Fruit fly (Drosophila melanogaster) whole organism, prepupa: ENCODE measurements around the gene chic.

ENCODE experiments used
- Blimp-1 ChIP-seq: fragments of 200-800 bp; sonication (Bioruptor generic); optimal IDR thresholded peaks from 3 replicates; lab custom pipeline; 2017; ENCODE audit warnings: missing biosample characterization, missing genetic modification characterization, mild to moderate bottlenecking, moderate library complexity, missing genetic modification reagents
- CG10631 ChIP-seq: fragments of 200-800 bp; sonication (Bioruptor generic); optimal IDR thresholded peaks from 2 replicates; lab custom pipeline; 2016; ENCODE audit warnings: missing biosample characterization, missing genetic modification characterization
- CG11762 ChIP-seq: fragments of 200-800 bp; sonication (Bioruptor generic); optimal IDR thresholded peaks from 3 replicates; lab custom pipeline; 2016; ENCODE audit warnings: missing biosample characterization, missing genetic modification characterization; ENCODE audit not compliant: insufficient read depth
- CG15336 ChIP-seq: fragments of 200-800 bp; sonication (Bioruptor generic); IDR thresholded peaks from 2 replicates; pipeline ENCODE4 v1.3.6; 2022; ENCODE audit warnings: missing biosample characterization, missing genetic modification characterization
- CG16779 ChIP-seq: fragments of 200-800 bp; sonication (Bioruptor generic); optimal IDR thresholded peaks from 3 replicates; lab custom pipeline; 2017; ENCODE audit warnings: missing biosample characterization, mild to moderate bottlenecking, missing genetic modification characterization
- CG3032 ChIP-seq: fragments of 200-800 bp; optimal IDR thresholded peaks from 2 replicates; lab custom pipeline; 2019; ENCODE audit warnings: missing biosample characterization, mild to moderate bottlenecking, missing genetic modification characterization, moderate library complexity
- CG31627 ChIP-seq: fragments of 200-800 bp; sonication (Bioruptor generic); optimal IDR thresholded peaks from 3 replicates; lab custom pipeline; 2016; ENCODE audit warnings: missing biosample characterization, missing genetic modification characterization
- CG32006 ChIP-seq: fragments of 200-800 bp; sonication (Bioruptor generic); optimal IDR thresholded peaks from 3 replicates; lab custom pipeline; 2017; ENCODE audit warnings: missing biosample characterization, mild to moderate bottlenecking, missing genetic modification characterization
- CG34406 ChIP-seq: fragments of 200-800 bp; sonication (Bioruptor generic); optimal IDR thresholded peaks from 3 replicates; lab custom pipeline; 2016; ENCODE audit warnings: missing biosample characterization, missing genetic modification characterization
- CG3919 ChIP-seq: fragments of 200-800 bp; sonication (Bioruptor generic); optimal IDR thresholded peaks from 3 replicates; lab custom pipeline; 2016; ENCODE audit warnings: missing biosample characterization, missing genetic modification characterization
- CG4318 ChIP-seq: fragments of 200-800 bp; sonication (Bioruptor generic); optimal IDR thresholded peaks from 3 replicates; lab custom pipeline; 2017; ENCODE audit warnings: missing biosample characterization, mild to moderate bottlenecking, missing genetic modification characterization
- CG6163 ChIP-seq: fragments of 200-800 bp; sonication (Bioruptor generic); IDR thresholded peaks from 3 replicates; pipeline ENCODE4 v1.3.6; 2022; ENCODE audit warnings: missing biosample characterization, missing genetic modification characterization
- CG6276 ChIP-seq: fragments of 200-800 bp; sonication (Bioruptor generic); optimal IDR thresholded peaks from 2 replicates; lab custom pipeline; 2017; ENCODE audit warnings: missing biosample characterization, mild to moderate bottlenecking, missing genetic modification characterization
- CG6792 ChIP-seq: fragments of 200-800 bp; sonication (Bioruptor generic); optimal IDR thresholded peaks from 3 replicates; lab custom pipeline; 2016; ENCODE audit warnings: missing biosample characterization, missing genetic modification characterization
- CG6808 ChIP-seq: fragments of 200-800 bp; sonication (Bioruptor generic); optimal IDR thresholded peaks from 3 replicates; lab custom pipeline; 2017; ENCODE audit warnings: missing biosample characterization, missing genetic modification characterization, mild to moderate bottlenecking, moderate library complexity, missing genetic modification reagents
- CG6854 ChIP-seq: fragments of 200-800 bp; sonication (Bioruptor generic); optimal IDR thresholded peaks from 2 replicates; lab custom pipeline; 2017; ENCODE audit warnings: missing biosample characterization, mild to moderate bottlenecking, missing genetic modification characterization
- CG7368 ChIP-seq: fragments of 200-800 bp; sonication (Bioruptor generic); optimal IDR thresholded peaks from 3 replicates; lab custom pipeline; 2016; ENCODE audit warnings: missing biosample characterization, missing genetic modification characterization
- CG8319 ChIP-seq: fragments of 200-800 bp; sonication (Bioruptor generic); optimal IDR thresholded peaks from 3 replicates; lab custom pipeline; 2016; ENCODE audit warnings: missing biosample characterization, missing genetic modification characterization
- CG9139 ChIP-seq: fragments of 200-800 bp; sonication (Bioruptor generic); optimal IDR thresholded peaks from 3 replicates; lab custom pipeline; 2017; ENCODE audit warnings: missing biosample characterization, mild to moderate bottlenecking, missing genetic modification characterization
- Eip75B ChIP-seq: fragments of 200-800 bp; sonication (Bioruptor generic); optimal IDR thresholded peaks from 3 replicates; lab custom pipeline; 2016; ENCODE audit warnings: missing biosample characterization, missing genetic modification characterization
- Eip78C ChIP-seq: fragments of 200-800 bp; sonication (Bioruptor generic); peaks from one replicate; lab custom pipeline; 2016; ENCODE audit warnings: missing biosample characterization, missing genetic modification characterization
- Ets96B ChIP-seq: fragments of 200-800 bp; optimal IDR thresholded peaks from 2 replicates; lab custom pipeline; 2019; ENCODE audit warnings: missing biosample characterization, mild to moderate bottlenecking, missing genetic modification characterization, moderate library complexity
- Gug ChIP-seq: fragments of 200-800 bp; sonication (Bioruptor generic); IDR thresholded peaks from 2 replicates; pipeline ENCODE4 v1.3.6; 2022; ENCODE audit warnings: missing biosample characterization, missing genetic modification characterization
- Hr39 ChIP-seq: fragments of 200-800 bp; sonication (Bioruptor generic); optimal IDR thresholded peaks from 2 replicates; lab custom pipeline; 2016; ENCODE audit warnings: missing biosample characterization, missing genetic modification characterization
- Met ChIP-seq: fragments of 200-800 bp; sonication (Bioruptor generic); optimal IDR thresholded peaks from 3 replicates; lab custom pipeline; 2016; ENCODE audit warnings: missing biosample characterization, missing genetic modification characterization
- OdsH ChIP-seq: fragments of 200-800 bp; sonication (Bioruptor generic); optimal IDR thresholded peaks from 3 replicates; lab custom pipeline; 2016; ENCODE audit warnings: missing biosample characterization, missing genetic modification characterization
- Smox ChIP-seq: fragments of 200-800 bp; sonication (Bioruptor generic); optimal IDR thresholded peaks from 3 replicates; lab custom pipeline; 2016; ENCODE audit warnings: missing biosample characterization, missing genetic modification characterization
- Sox102F ChIP-seq: fragments of 200-800 bp; sonication (Bioruptor generic); optimal IDR thresholded peaks from 2 replicates; lab custom pipeline; 2016; ENCODE audit warnings: missing biosample characterization, mild to moderate bottlenecking, missing genetic modification characterization
- Sox14 ChIP-seq: fragments of 200-800 bp; sonication (Bioruptor generic); optimal IDR thresholded peaks from 3 replicates; lab custom pipeline; 2016; ENCODE audit warnings: missing biosample characterization, missing genetic modification characterization
- dac ChIP-seq: fragments of 200-800 bp; sonication (Bioruptor generic); optimal IDR thresholded peaks from 2 replicates; lab custom pipeline; 2017; ENCODE audit warnings: missing biosample characterization, mild to moderate bottlenecking, missing genetic modification characterization
- dsx ChIP-seq: fragments of 200-800 bp; optimal IDR thresholded peaks from 3 replicates; lab custom pipeline; 2019; ENCODE audit warnings: missing biosample characterization, mild to moderate bottlenecking, missing genetic modification characterization, moderate library complexity; ENCODE audit not compliant: poor library complexity, severe bottlenecking
- fd59A ChIP-seq: fragments of 200-800 bp; sonication (Bioruptor generic); optimal IDR thresholded peaks from 2 replicates; lab custom pipeline; 2017; ENCODE audit warnings: missing biosample characterization, mild to moderate bottlenecking, missing genetic modification characterization, missing genetic modification reagents
- lz ChIP-seq: fragments of 200-800 bp; sonication (Bioruptor generic); optimal IDR thresholded peaks from 3 replicates; lab custom pipeline; 2016; ENCODE audit warnings: missing biosample characterization, missing genetic modification characterization
- net ChIP-seq: fragments of 200-800 bp; sonication (Bioruptor generic); optimal IDR thresholded peaks from 3 replicates; lab custom pipeline; 2016; ENCODE audit warnings: missing biosample characterization, missing genetic modification characterization
- pdm3 ChIP-seq: fragments of 200-800 bp; sonication (Bioruptor generic); optimal IDR thresholded peaks from 3 replicates; lab custom pipeline; 2016; ENCODE audit warnings: missing biosample characterization, missing genetic modification characterization
- ss ChIP-seq, 2 experiments: fragments of 200-800 bp; sonication (Bioruptor generic); optimal IDR thresholded peaks; 2 replicates in 1 of 2; 3 replicates in 1 of 2; lab custom pipeline; 2017 to 2018; ENCODE audit warnings: mild to moderate bottlenecking in 2 of 2, missing biosample characterization in 2 of 2, missing genetic modification characterization in 2 of 2, moderate library complexity in 1 of 2
- svp ChIP-seq: fragments of 200-800 bp; sonication (Bioruptor generic); peaks from one replicate; lab custom pipeline; 2016; ENCODE audit warnings: missing biosample characterization, missing genetic modification characterization

chic gene

DNA sequence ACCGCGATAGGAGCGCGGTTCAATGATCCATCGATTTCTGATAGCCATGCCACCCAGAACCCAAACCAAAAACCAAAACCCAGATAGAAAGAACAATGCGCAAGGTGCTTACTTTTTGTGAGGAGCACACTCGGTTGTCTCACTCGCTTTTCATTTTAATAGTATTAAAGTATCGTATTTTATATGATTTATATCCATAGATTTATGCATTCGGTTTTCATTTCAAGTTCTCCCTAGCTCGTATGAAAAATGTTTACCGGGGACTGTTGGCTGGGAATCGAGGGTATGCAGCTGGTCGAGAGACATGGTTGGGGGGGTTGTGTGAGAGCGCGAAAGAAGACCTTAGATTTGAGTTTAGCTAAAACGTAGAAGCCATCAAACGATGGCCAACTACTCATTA is 8.8 kb downstream of the chic start (continued):
- peak; percentile 44 for TF ChIP-seq lz (GFP tag; lab: Kevin White, UChicago)
- no peak for TF ChIP-seq CG34406
- no peak for TF ChIP-seq Gug (GFP tag; lab: Robert Waterston, UW)
- peak; percentile 50 for TF ChIP-seq Smox (GFP tag; lab: Kevin White, UChicago)
- TF ChIP-seq svp (GFP tag; lab: Kevin White, UChicago) = peak; percentile 84
- TF ChIP-seq Met (GFP tag; lab: Kevin White, UChicago) = peak; percentile 34
- TF ChIP-seq CG16779 = no peak
- no peak for TF ChIP-seq CG6808
- no peak for TF ChIP-seq CG10631 (GFP tag; lab: Kevin White, UChicago)
- no peak for TF ChIP-seq CG6792 (GFP tag; lab: Kevin White, UChicago)
- peak; percentile 52 for TF ChIP-seq CG31627 (GFP tag; lab: Kevin White, UChicago)
- TF ChIP-seq CG6276 = no peak
- no peak for TF ChIP-seq net (GFP tag; lab: Kevin White, UChicago)
- no peak for TF ChIP-seq dsx (GFP tag; lab: Kevin White, UChicago)
- no peak for TF ChIP-seq CG3032 (tag; lab: Kevin White, UChicago)
- peak; percentile 47 for TF ChIP-seq Hr39 (GFP tag; lab: Kevin White, UChicago)
- no peak for TF ChIP-seq CG6854
- TF ChIP-seq Blimp-1 (GFP tag; lab: Kevin White, UChicago) = no peak
- TF ChIP-seq Sox102F (GFP tag; lab: Kevin White, UChicago) = peak; percentile 14
- no peak for TF ChIP-seq Eip75B
- TF ChIP-seq dac (GFP tag; lab: Kevin White, UChicago) = no peak
- TF ChIP-seq, all 60 proteins: peak for 15

DNA sequence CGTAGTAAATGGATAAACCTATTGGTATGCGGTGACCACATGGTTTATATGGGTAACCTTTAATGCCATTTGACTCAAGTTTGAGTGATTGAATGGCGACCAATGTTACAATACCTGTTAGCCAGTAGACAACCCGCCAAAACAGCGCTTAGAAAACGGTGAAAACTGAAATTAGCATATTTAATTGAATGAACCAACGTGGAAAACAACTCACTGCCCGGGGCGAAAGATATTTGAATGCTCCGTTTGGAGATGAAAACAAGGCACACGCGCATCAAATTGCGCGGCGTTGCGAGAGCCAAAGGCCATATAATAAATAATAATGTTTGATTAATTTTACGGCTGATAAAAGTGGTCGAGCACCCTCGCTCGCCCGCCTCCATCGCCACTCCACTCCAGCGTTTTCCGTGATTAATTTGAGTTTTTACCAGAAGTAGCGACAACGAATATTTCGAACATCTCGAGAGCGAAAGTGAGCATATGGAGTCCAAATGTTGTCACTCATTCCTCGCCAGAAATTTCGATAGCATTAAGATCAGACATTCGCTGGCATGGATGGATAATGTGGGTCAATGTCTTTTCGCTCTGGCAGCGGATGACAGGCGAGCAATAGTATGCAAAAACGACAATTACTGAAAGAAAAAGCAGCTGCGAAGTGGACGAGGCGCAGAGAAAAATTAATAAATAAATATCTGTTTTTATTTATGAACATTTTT is 9.6 kb downstream of the chic start:
- peak; percentile 96 for TF ChIP-seq svp (GFP tag; lab: Kevin White, UChicago)
- TF ChIP-seq CG6163 (GFP tag; lab: Robert Waterston, UW) = no peak
- no peak for TF ChIP-seq OdsH (GFP tag; lab: Kevin White, UChicago)
- peak; percentile 41 for TF ChIP-seq Eip78C
- TF ChIP-seq Ets96B (tag; lab: Kevin White, UChicago) = no peak
- TF ChIP-seq, all 60 proteins: peak for 2

DNA sequence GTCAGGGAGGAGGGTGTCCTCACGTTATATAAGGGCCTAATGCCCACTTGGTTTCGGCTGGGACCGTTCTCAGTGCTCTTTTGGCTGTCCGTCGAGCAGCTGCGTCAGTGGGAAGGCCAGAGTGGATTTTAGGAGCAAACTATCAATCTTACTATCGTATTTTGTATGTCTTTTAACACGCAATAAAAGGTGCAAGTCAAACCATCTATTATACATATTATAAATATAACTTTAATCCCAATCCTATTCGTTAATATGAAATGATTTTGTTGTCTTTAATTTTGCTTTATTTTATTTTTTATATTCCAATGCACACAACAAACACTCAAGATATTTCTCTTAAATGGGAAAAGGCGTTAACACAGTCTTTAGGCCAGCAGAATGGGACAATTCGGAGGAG is 11.3 kb downstream of the chic start, which contains the start of gene Ucp4B:
Gene Ucp4B (plus strand): TSS at position 301 of the 400 bp plus-strand sequence.
- TF ChIP-seq pdm3 (GFP tag; lab: Kevin White, UChicago) (no peak), CG8319 (no peak), CG11762 (GFP tag; lab: Kevin White, UChicago) (no peak), svp (GFP tag; lab: Kevin White, UChicago) (no peak), CG7368 (GFP tag; lab: Kevin White, UChicago) (no peak), net (GFP tag; lab: Kevin White, UChicago) (no peak), Met (GFP tag; lab: Kevin White, UChicago) (no peak), CG6808 (no peak), CG15336 (GFP tag; lab: Robert Waterston, UW) (no peak), CG9139 (no peak), Sox14 (GFP tag; lab: Kevin White, UChicago) (no peak), CG4318 (GFP tag; lab: Kevin White, UChicago) (no peak), ss (GFP tag; optimal IDR thresholded peaks at IDR 0.05; lab: Kevin White, UChicago) (no peak), CG3919 (GFP tag; lab: Kevin White, UChicago) (no peak), CG6854 (no peak), fd59A (GFP tag; lab: Kevin White, UChicago) (no peak), CG32006 (GFP tag; lab: Kevin White, UChicago) (no peak), Eip75B (no peak), Eip78C (no peak), dac (GFP tag; lab: Kevin White, UChicago) (no peak)
